Worm (Caenorhabditis elegans): ENCODE results near the gene F17C11.12.

The F17C11.12 gene

DNA sequence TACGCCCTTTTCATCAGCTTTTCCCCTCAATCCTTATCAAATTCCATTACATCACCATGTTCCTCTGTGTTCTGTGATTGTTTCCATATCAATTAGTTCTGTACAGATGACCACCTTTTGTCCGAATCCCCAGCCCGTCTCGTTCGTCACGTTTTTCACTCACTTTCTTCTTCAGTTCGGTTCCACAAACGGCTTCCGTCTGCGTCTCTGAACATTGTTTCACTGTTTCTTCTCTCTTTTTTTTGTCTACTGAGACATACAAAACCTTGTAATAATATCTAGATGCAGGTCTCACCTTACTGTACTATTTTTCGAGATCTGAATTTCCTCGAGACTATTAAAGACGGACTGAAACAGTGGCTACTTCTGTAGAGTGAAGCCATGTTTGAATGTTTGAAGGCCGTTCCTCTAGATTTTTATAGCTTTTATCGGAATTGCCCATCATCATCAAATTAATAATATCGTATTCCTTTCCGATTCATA lies 50.3 kb downstream of the F17C11.12 start, which contains the start of gene F32D8.3:
F32D8.3 (plus strand) TSS at position 433 of the 483 bp plus-strand sequence.
- TF ChIP-seq C38D4.7 (GFP tag; optimal IDR thresholded peaks at IDR 0.05) (no peak), eyg-1 (tag; optimal IDR thresholded peaks at IDR 0.05) (no peak), ceh-34 (tag; optimal IDR thresholded peaks at IDR 0.05) (no peak)

Measured in whole organism, late embryonic.